Worm (Caenorhabditis elegans) whole organism, L4/young adult: Measurements from ENCODE around the gene K01C8.2.

Experiments used
- W03F9.2 ChIP-seq: fragments of 150-350 bp; optimal IDR thresholded peaks from 2 replicates; lab custom pipeline; 2014; ENCODE audit warnings: missing biosample characterization, missing genetic modification characterization
- dao-5 ChIP-seq: sonication (generic microtip); optimal IDR thresholded peaks from 2 replicates; lab custom pipeline; 2016; ENCODE audit warnings: missing genotype, missing genetic modification characterization, moderate library complexity, missing compliant biosample characterization
- him-1 ChIP-seq: sonication (generic microtip); optimal IDR thresholded peaks from 2 replicates; lab custom pipeline; 2016; ENCODE audit warnings: missing genotype, missing genetic modification reagents, missing genetic modification characterization, missing compliant biosample characterization

DNA sequence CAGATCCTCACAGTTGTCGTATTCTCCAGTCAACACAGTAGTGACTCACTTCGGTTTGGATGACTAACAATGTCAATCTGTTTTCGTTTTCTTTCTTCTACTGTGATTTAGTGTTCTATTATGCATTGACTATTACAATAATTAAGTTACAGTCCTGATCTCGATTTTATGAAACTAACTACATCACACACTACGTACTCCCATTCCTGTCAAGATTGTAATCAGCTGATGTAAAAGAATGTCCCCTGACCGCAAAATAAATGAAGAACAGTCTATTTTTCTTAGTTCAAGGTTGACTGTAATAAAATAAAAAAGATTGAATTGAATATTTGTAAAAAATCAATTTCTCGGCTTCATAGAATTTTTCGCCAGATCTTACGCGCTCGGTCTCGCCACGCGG lies 43.9 kb downstream of the K01C8.2 start:
- no peak for TF ChIP-seq him-1
- no peak for TF ChIP-seq dao-5 (tag; lab: Kevin White, UChicago)
- TF ChIP-seq W03F9.2 (tag; lab: Kevin White, UChicago), result no peak
